Fruit fly (Drosophila melanogaster): ENCODE data around the gene CG15743.

The CG15743 gene

dm6 chrX:13280738-13281137 lies 4.8 kb upstream of the CG15743 start:
- TF ChIP-seq schlank (tag; optimal IDR thresholded peaks at IDR 0.05) (no peak), Gug (GFP tag; IDR thresholded peaks at IDR 0.05) (no peak), grau (tag; optimal IDR thresholded peaks at IDR 0.05) (peak; percentile 13), cwo (GFP tag; optimal IDR thresholded peaks at IDR 0.05) (no peak), CG2678 (tag; optimal IDR thresholded peaks at IDR 0.05) (peak; percentile 8), HLH4C (GFP tag; IDR thresholded peaks at IDR 0.05; ENCODE audit: partially characterized antibody) (no peak), nmo (GFP tag; optimal IDR thresholded peaks at IDR 0.05) (peak; percentile 10), lab (GFP tag; optimal IDR thresholded peaks at IDR 0.05) (no peak), disco-r (GFP tag; optimal IDR thresholded peaks at IDR 0.05) (no peak), CG9215 (GFP tag; IDR thresholded peaks at IDR 0.05) (no peak), CG11504 (tag; optimal IDR thresholded peaks at IDR 0.05) (peak; percentile 33), Sry-β (GFP tag; optimal IDR thresholded peaks at IDR 0.05) (peak; percentile 83), bsh (GFP tag; optimal IDR thresholded peaks at IDR 0.05) (no peak), gem (tag; optimal IDR thresholded peaks at IDR 0.05) (peak; percentile 15), NC2α (GFP tag; optimal IDR thresholded peaks at IDR 0.05) (no peak), CoRest (tag; optimal IDR thresholded peaks at IDR 0.05) (peak; percentile 3), repo (GFP tag; optimal IDR thresholded peaks at IDR 0.05) (no peak), CG12071 (GFP tag; optimal IDR thresholded peaks at IDR 0.05) (no peak), fd64A (GFP tag; optimal IDR thresholded peaks at IDR 0.05) (no peak), CG7987 (GFP tag; optimal IDR thresholded peaks at IDR 0.05) (no peak), ap (GFP tag; IDR thresholded peaks at IDR 0.05) (no peak), Jarid2 (GFP tag; optimal IDR thresholded peaks at IDR 0.05) (no peak), Six4 (GFP tag; optimal IDR thresholded peaks at IDR 0.05) (no peak), NK7.1 (GFP tag; optimal IDR thresholded peaks at IDR 0.05) (no peak), row (GFP tag; IDR thresholded peaks at IDR 0.05) (peak; percentile 45; the same call in 1 of the 3 replicates), sens (GFP tag) (no peak), mam (GFP tag; optimal IDR thresholded peaks at IDR 0.05) (no peak), CG31441 (GFP tag; IDR thresholded peaks at IDR 0.05) (0 out of 2 replicates have a peak, but pooled peaks have one; percentile 14), sob (GFP tag; IDR thresholded peaks at IDR 0.05) (no peak), Ets65A (GFP tag) (no peak)

dm6 chrX:13281244-13281877 lies 4.1 kb upstream of the CG15743 start:
- TF ChIP-seq luna (GFP tag; optimal IDR thresholded peaks at IDR 0.05) (no peak), CG14860 (GFP tag; IDR thresholded peaks at IDR 0.05; ENCODE audit: partially characterized antibody) (no peak), btn (GFP tag; optimal IDR thresholded peaks at IDR 0.05) (no peak), tx (GFP tag; optimal IDR thresholded peaks at IDR 0.05) (peak; percentile 8), chinmo (GFP tag; IDR thresholded peaks at IDR 0.05; ENCODE audit: partially characterized antibody) (no peak), CG6813 (GFP tag; optimal IDR thresholded peaks at IDR 0.05) (no peak), CG11247 (GFP tag; IDR thresholded peaks at IDR 0.05) (no peak), jing (GFP tag; optimal IDR thresholded peaks at IDR 0.05) (no peak), cg (GFP tag; optimal IDR thresholded peaks at IDR 0.05) (peak; percentile 38), Mad (GFP tag; optimal IDR thresholded peaks at IDR 0.05) (no peak), CG12769 (tag; optimal IDR thresholded peaks at IDR 0.05) (peak; percentile 45), Ssrp (tag; optimal IDR thresholded peaks at IDR 0.05) (no peak), salm (tag; optimal IDR thresholded peaks at IDR 0.05) (no peak), Sox102F (GFP tag; optimal IDR thresholded peaks at IDR 0.05) (no peak), CG3407 (GFP tag; optimal IDR thresholded peaks at IDR 0.05) (no peak), Chrac-16 (GFP tag; optimal IDR thresholded peaks at IDR 0.05) (no peak), CG13624 (GFP tag; optimal IDR thresholded peaks at IDR 0.05) (no peak), CG1832 (GFP tag; optimal IDR thresholded peaks at IDR 0.05) (no peak), nau (GFP tag; optimal IDR thresholded peaks at IDR 0.05) (no peak), CG4730 (GFP tag; IDR thresholded peaks at IDR 0.05) (no peak), CG13894 (tag; optimal IDR thresholded peaks at IDR 0.05) (no peak)

All from whole organism, embryonic.